Worm (Caenorhabditis elegans) whole organism, mixed stage, embryonic: ENCODE measurements around the gene str-74.

Source experiments
- M03D4.4 ChIP-seq: sonication (generic microtip); optimal IDR thresholded peaks from 2 replicates; lab custom pipeline; 2017; ENCODE audit warnings: mild to moderate bottlenecking, missing genetic modification characterization, missing compliant biosample characterization
- bed-3 ChIP-seq: fragments of 200-800 bp; sonication (Bioruptor generic); optimal IDR thresholded peaks from 3 replicates; lab custom pipeline; 2018; ENCODE audit warnings: mild to moderate bottlenecking, missing genetic modification characterization, moderate library complexity, missing compliant biosample characterization
- blmp-1 ChIP-seq: fragments of 150-350 bp; optimal IDR thresholded peaks from 2 replicates; lab custom pipeline; 2014; ENCODE audit warnings: missing biosample characterization, missing genetic modification characterization
- ceh-39 ChIP-seq: fragments of 150-350 bp; optimal IDR thresholded peaks from 2 replicates; lab custom pipeline; 2014; ENCODE audit warnings: missing biosample characterization, missing genetic modification characterization
- ceh-43 ChIP-seq: fragments of 200-800 bp; sonication (Bioruptor generic); optimal IDR thresholded peaks from 2 replicates; lab custom pipeline; 2018; ENCODE audit warnings: mild to moderate bottlenecking, missing genetic modification characterization, moderate library complexity, missing compliant biosample characterization
- ceh-83 ChIP-seq: fragments of 200-800 bp; sonication (Bioruptor generic); optimal IDR thresholded peaks from 2 replicates; lab custom pipeline; 2018; ENCODE audit warnings: mild to moderate bottlenecking, missing genetic modification characterization, missing compliant biosample characterization
- ces-1 ChIP-seq: fragments of 150-350 bp; optimal IDR thresholded peaks from 2 replicates; lab custom pipeline; 2014; ENCODE audit warnings: missing biosample characterization, missing genetic modification reagents, missing genetic modification characterization
- cnd-1 ChIP-seq: fragments of 200-800 bp; sonication (Bioruptor generic); optimal IDR thresholded peaks from 2 replicates; lab custom pipeline; 2018; ENCODE audit warnings: mild to moderate bottlenecking, missing genetic modification characterization, missing compliant biosample characterization
- drap-1 ChIP-seq: fragments of 200-800 bp; sonication (Bioruptor generic); optimal IDR thresholded peaks from 3 replicates; lab custom pipeline; 2018; ENCODE audit warnings: mild to moderate bottlenecking, missing genetic modification characterization, missing compliant biosample characterization
- elt-1 ChIP-seq: sonication (generic microtip); optimal IDR thresholded peaks from 2 replicates; lab custom pipeline; 2017; ENCODE audit warnings: missing genetic modification characterization, mild to moderate bottlenecking, missing compliant biosample characterization, antibody characterized with exemption, moderate library complexity, borderline replicate concordance; ENCODE audit not compliant: insufficient read depth
- elt-3 ChIP-seq: fragments of 150-350 bp; optimal IDR thresholded peaks from 2 replicates; lab custom pipeline; 2014; ENCODE audit warnings: missing biosample characterization, missing genetic modification characterization
- flh-1 ChIP-seq: fragments of 200-800 bp; sonication (Bioruptor generic); optimal IDR thresholded peaks from 2 replicates; lab custom pipeline; 2018; ENCODE audit warnings: mild to moderate bottlenecking, missing genetic modification characterization, moderate library complexity, missing compliant biosample characterization
- ham-2 ChIP-seq: fragments of 200-800 bp; sonication (Bioruptor generic); optimal IDR thresholded peaks from 2 replicates; lab custom pipeline; 2018; ENCODE audit warnings: mild to moderate bottlenecking, missing genetic modification characterization, missing compliant biosample characterization
- hlh-1 ChIP-seq: fragments of 150-350 bp; optimal IDR thresholded peaks from 2 replicates; lab custom pipeline; 2014; ENCODE audit warnings: missing biosample characterization, missing genetic modification reagents, missing genetic modification characterization
- lin-13 ChIP-seq: fragments of 150-350 bp; optimal IDR thresholded peaks from 2 replicates; lab custom pipeline; 2014; ENCODE audit warnings: missing biosample characterization, missing genetic modification characterization
- lin-32 ChIP-seq: fragments of 200-800 bp; sonication (Bioruptor generic); optimal IDR thresholded peaks from 2 replicates; lab custom pipeline; 2018; ENCODE audit warnings: mild to moderate bottlenecking, missing genetic modification characterization, missing compliant biosample characterization
- lsy-2 ChIP-seq: fragments of 150-350 bp; optimal IDR thresholded peaks from 2 replicates; lab custom pipeline; 2014; ENCODE audit warnings: missing biosample characterization, missing genetic modification characterization
- mab-5 ChIP-seq: fragments of 150-350 bp; optimal IDR thresholded peaks from 2 replicates; lab custom pipeline; 2014; ENCODE audit warnings: missing biosample characterization, missing genetic modification characterization
- mep-1 ChIP-seq: fragments of 150-350 bp; optimal IDR thresholded peaks from 2 replicates; lab custom pipeline; 2017; ENCODE audit warnings: missing biosample characterization, missing genetic modification reagents, missing genetic modification characterization, inconsistent platforms
- mls-2 ChIP-seq: sonication (generic microtip); optimal IDR thresholded peaks from 2 replicates; lab custom pipeline; 2016; ENCODE audit warnings: mild to moderate bottlenecking, missing genetic modification characterization, moderate library complexity, missing compliant biosample characterization
- nhr-12 ChIP-seq: fragments of 150-350 bp; optimal IDR thresholded peaks from 2 replicates; lab custom pipeline; 2014; ENCODE audit warnings: missing biosample characterization, missing genetic modification characterization
- nhr-2 ChIP-seq: fragments of 150-350 bp; optimal IDR thresholded peaks from 2 replicates; lab custom pipeline; 2014; ENCODE audit warnings: missing biosample characterization, missing genetic modification characterization
- nhr-237 ChIP-seq: fragments of 150-350 bp; optimal IDR thresholded peaks from 2 replicates; lab custom pipeline; 2014; ENCODE audit warnings: missing biosample characterization, missing genetic modification characterization
- nhr-28 ChIP-seq: fragments of 150-350 bp; optimal IDR thresholded peaks from 2 replicates; lab custom pipeline; 2014; ENCODE audit warnings: missing biosample characterization, missing genetic modification characterization
- nhr-76 ChIP-seq: sonication (generic microtip); optimal IDR thresholded peaks from 2 replicates; lab custom pipeline; 2017; ENCODE audit warnings: missing biosample characterization, missing genetic modification characterization
- pha-4 ChIP-seq: fragments of 150-350 bp; optimal IDR thresholded peaks from 2 replicates; lab custom pipeline; 2018; ENCODE audit warnings: missing biosample characterization, missing genetic modification reagents, missing genetic modification characterization
- sem-2 ChIP-seq: fragments of 200-800 bp; sonication (Bioruptor generic); optimal IDR thresholded peaks from 2 replicates; lab custom pipeline; 2018; ENCODE audit warnings: mild to moderate bottlenecking, missing genetic modification characterization, missing compliant biosample characterization
- snpc-4 ChIP-seq: fragments of 150-350 bp; optimal IDR thresholded peaks from 2 replicates; lab custom pipeline; 2014; ENCODE audit warnings: missing biosample characterization, missing genetic modification characterization
- sptf-1 ChIP-seq: sonication (generic microtip); optimal IDR thresholded peaks from 2 replicates; lab custom pipeline; 2017; ENCODE audit warnings: mild to moderate bottlenecking, missing genetic modification characterization, moderate library complexity, missing compliant biosample characterization
- tbx-8 ChIP-seq: fragments of 200-800 bp; sonication (Bioruptor generic); optimal IDR thresholded peaks from 2 replicates; lab custom pipeline; 2018; ENCODE audit warnings: mild to moderate bottlenecking, missing genetic modification characterization, moderate library complexity, missing compliant biosample characterization
- unc-120 ChIP-seq: sonication (generic microtip); optimal IDR thresholded peaks from 2 replicates; lab custom pipeline; 2017; ENCODE audit warnings: missing genetic modification characterization, missing compliant biosample characterization; ENCODE audit not compliant: poor library complexity, severe bottlenecking
- unc-39 ChIP-seq: fragments of 150-350 bp; optimal IDR thresholded peaks from 2 replicates; lab custom pipeline; 2014; ENCODE audit warnings: missing biosample characterization, missing genetic modification characterization
- unc-62 ChIP-seq: fragments of 150-350 bp; optimal IDR thresholded peaks from 2 replicates; lab custom pipeline; 2014; ENCODE audit warnings: missing biosample characterization, missing genetic modification reagents, missing genetic modification characterization
- zip-8 ChIP-seq: fragments of 150-350 bp; optimal IDR thresholded peaks from 2 replicates; lab custom pipeline; 2014; ENCODE audit warnings: missing biosample characterization, missing genetic modification characterization
- ztf-11 ChIP-seq: fragments of 150-350 bp; optimal IDR thresholded peaks from 2 replicates; lab custom pipeline; 2014; ENCODE audit warnings: missing biosample characterization, missing genetic modification characterization

Gene str-74

ce11 chrX:10205321-10205720 is 35.5 kb downstream of the str-74 start, which contains the start of gene sex-1:
TSS of gene sex-1 (minus strand) at chrX:10205421.
- TF ChIP-seq ces-1 (GFP tag; lab: Kevin White, UChicago) (no peak), elt-1 (peak; percentile 11)

ce11 chrX:10204313-10205063 is 36.4 kb downstream of the str-74 start:
- TF ChIP-seq drap-1 (GFP tag; lab: Kevin White, UChicago) (no peak), sptf-1 (tag; lab: Kevin White, UChicago) (peak; percentile 21), blmp-1 (peak; percentile 53), ceh-39 (tag; lab: Kevin White, UChicago) (peak; percentile 58), unc-62 (GFP tag; lab: Kevin White, UChicago) (peak; percentile 85), ztf-11 (tag; lab: Kevin White, UChicago) (peak; percentile 24), cnd-1 (tag; lab: Kevin White, UChicago) (peak; percentile 57), mep-1 (peak; percentile 0), mab-5 (no peak), zip-8 (tag; lab: Kevin White, UChicago) (peak; percentile 94), pha-4 (tag; lab: Kevin White, UChicago) (no peak), mls-2 (tag; lab: Kevin White, UChicago) (peak; percentile 21), ham-2 (GFP tag; lab: Kevin White, UChicago) (peak; percentile 40), nhr-2 (tag; lab: Kevin White, UChicago) (peak; percentile 70), lsy-2 (tag; lab: Kevin White, UChicago) (peak; percentile 72)

DNA sequence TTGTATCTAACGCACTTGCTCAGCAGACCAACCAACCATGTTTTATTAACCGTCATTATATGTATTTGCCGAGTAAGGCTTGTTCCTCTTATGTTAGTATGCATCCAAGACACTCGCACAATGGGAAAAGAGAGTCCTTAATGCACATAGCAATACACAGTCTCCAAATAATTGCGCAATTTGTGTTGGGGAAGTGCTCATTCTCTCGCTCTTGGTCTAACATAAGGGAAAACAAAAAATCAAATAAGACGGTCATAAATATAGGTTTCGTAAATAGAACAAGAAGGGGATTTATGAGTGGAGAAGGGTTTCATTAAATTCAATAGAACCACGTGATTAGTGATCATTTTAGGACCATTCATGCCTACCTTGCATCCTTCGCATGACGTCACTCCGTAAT is 37.3 kb downstream of the str-74 start:
- TF ChIP-seq zip-8 (tag; lab: Kevin White, UChicago) (peak; percentile 80), sem-2 (GFP tag; lab: Kevin White, UChicago) (no peak)

ce11 chrX:10199202-10199601 is 41.6 kb downstream of the str-74 start:
- TF ChIP-seq hlh-1 (tag; lab: Kevin White, UChicago): no peak
- TF ChIP-seq snpc-4 (tag; lab: Kevin White, UChicago): no peak
- TF ChIP-seq ceh-39 (tag; lab: Kevin White, UChicago): no peak
- TF ChIP-seq ham-2 (GFP tag; lab: Kevin White, UChicago): no peak
- TF ChIP-seq elt-3: no peak
- TF ChIP-seq M03D4.4 (tag; lab: Kevin White, UChicago): no peak
- TF ChIP-seq ces-1 (GFP tag; lab: Kevin White, UChicago): no peak
- TF ChIP-seq ztf-11 (tag; lab: Kevin White, UChicago): no peak
- TF ChIP-seq unc-62 (GFP tag; lab: Kevin White, UChicago): no peak
- no peak for TF ChIP-seq nhr-76 (tag; lab: Kevin White, UChicago)
- TF ChIP-seq mab-5: no peak

DNA sequence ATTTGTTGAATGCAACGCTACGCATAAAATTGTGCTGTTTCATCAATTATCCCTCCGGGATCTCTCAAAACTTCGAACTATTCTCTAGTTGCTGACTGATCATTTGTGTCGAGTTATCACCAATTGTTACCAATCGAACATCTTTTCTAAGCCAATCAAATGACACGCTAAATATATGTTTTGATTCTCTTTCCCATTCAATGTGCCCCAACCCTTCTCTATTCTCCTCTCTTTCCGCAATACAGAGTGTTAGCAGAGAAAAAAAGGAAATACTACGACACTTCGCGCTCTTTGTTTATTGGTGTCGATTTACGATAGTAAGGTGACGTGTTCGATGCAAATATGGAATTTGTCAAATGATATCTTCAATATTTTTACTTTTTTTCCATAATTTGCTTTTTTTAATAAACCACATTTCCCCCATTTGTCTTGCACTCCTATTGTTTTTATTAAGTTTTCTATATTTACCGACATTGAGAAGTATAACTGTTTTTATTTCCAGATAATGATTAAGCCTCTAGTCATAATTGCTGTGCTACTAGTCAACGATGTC is 43.6 kb downstream of the str-74 start, which contains the start of gene nucb-1:
TSS of gene nucb-1 (plus strand) at position 503 of the 553 bp plus-strand sequence.
- TF ChIP-seq sptf-1 (tag; lab: Kevin White, UChicago): no peak
- no peak for TF ChIP-seq tbx-8
- peak; percentile 70 for TF ChIP-seq nhr-237
- no peak for TF ChIP-seq elt-3
- peak; percentile 75 for TF ChIP-seq unc-62 (GFP tag; lab: Kevin White, UChicago)
- no peak for TF ChIP-seq ceh-43 (GFP tag; lab: Kevin White, UChicago)
- TF ChIP-seq ces-1 (GFP tag; lab: Kevin White, UChicago): peak; percentile 58
- TF ChIP-seq unc-120 (tag; lab: Kevin White, UChicago): peak; percentile 69
- TF ChIP-seq blmp-1: no peak
- TF ChIP-seq zip-8 (tag; lab: Kevin White, UChicago): no peak
- TF ChIP-seq mep-1: peak; percentile 46
- TF ChIP-seq unc-39 (tag; lab: Kevin White, UChicago): peak; percentile 5
- TF ChIP-seq lin-32 (GFP tag; lab: Kevin White, UChicago): no peak
- TF ChIP-seq nhr-2 (tag; lab: Kevin White, UChicago): no peak
- peak; percentile 4 for TF ChIP-seq drap-1 (GFP tag; lab: Kevin White, UChicago)
- TF ChIP-seq mab-5: no peak
- no peak for TF ChIP-seq M03D4.4 (tag; lab: Kevin White, UChicago)
- no peak for TF ChIP-seq bed-3 (GFP tag; lab: Kevin White, UChicago)
- no peak for TF ChIP-seq elt-1
- peak; percentile 43 for TF ChIP-seq pha-4 (tag; lab: Kevin White, UChicago)
- no peak for TF ChIP-seq ztf-11 (tag; lab: Kevin White, UChicago)
- no peak for TF ChIP-seq cnd-1 (tag; lab: Kevin White, UChicago)
- no peak for TF ChIP-seq snpc-4 (tag; lab: Kevin White, UChicago)
- no peak for TF ChIP-seq lin-13 (tag; lab: Kevin White, UChicago)
- peak; percentile 68 for TF ChIP-seq ceh-39 (tag; lab: Kevin White, UChicago)
- no peak for TF ChIP-seq nhr-12 (tag; lab: Kevin White, UChicago)
- TF ChIP-seq ham-2 (GFP tag; lab: Kevin White, UChicago): no peak
- TF ChIP-seq ceh-83 (GFP tag; lab: Kevin White, UChicago): no peak
- TF ChIP-seq lsy-2 (tag; lab: Kevin White, UChicago): peak; percentile 47
- no peak for TF ChIP-seq nhr-76 (tag; lab: Kevin White, UChicago)
- TF ChIP-seq nhr-28 (tag; lab: Kevin White, UChicago): no peak
- no peak for TF ChIP-seq sem-2 (GFP tag; lab: Kevin White, UChicago)
- TF ChIP-seq hlh-1 (tag; lab: Kevin White, UChicago): peak; percentile 52
- TF ChIP-seq mls-2 (tag; lab: Kevin White, UChicago): no peak
- no peak for TF ChIP-seq flh-1 (GFP tag; lab: Kevin White, UChicago)
- TF ChIP-seq, all 35 proteins: peak for 11
